Worm (Caenorhabditis elegans): Measurements from ENCODE around the gene gcy-13.

ce11 chrV:12353505-12353904 is 15.8 kb downstream of the gcy-13 start:
- TF ChIP-seq efl-3 (GFP tag; optimal IDR thresholded peaks at IDR 0.05), result no peak
- no peak for TF ChIP-seq aly-2 (tag; optimal IDR thresholded peaks at IDR 0.05)
- TF ChIP-seq rnt-1 (tag; optimal IDR thresholded peaks at IDR 0.05), result no peak
- no peak for TF ChIP-seq ceh-82 (tag; optimal IDR thresholded peaks at IDR 0.05)
- no peak for TF ChIP-seq lsy-2 (tag; optimal IDR thresholded peaks at IDR 0.05)
- TF ChIP-seq ceh-8 (GFP tag; optimal IDR thresholded peaks at IDR 0.05), result peak; percentile 79
- no peak for TF ChIP-seq unc-30 (tag; optimal IDR thresholded peaks at IDR 0.05)
- no peak for TF ChIP-seq unc-98 (GFP tag; IDR thresholded peaks at IDR 0.05)
- no peak for TF ChIP-seq lin-13 (GFP tag; optimal IDR thresholded peaks at IDR 0.05)
- TF ChIP-seq nhr-237 (tag; optimal IDR thresholded peaks at IDR 0.05), result no peak
- TF ChIP-seq zip-4 (GFP tag; optimal IDR thresholded peaks at IDR 0.05), result no peak
- no peak for TF ChIP-seq egl-27 (tag; optimal IDR thresholded peaks at IDR 0.05)
- no peak for TF ChIP-seq dsc-1 (tag; optimal IDR thresholded peaks at IDR 0.05)

Data from whole organism, L1 larva.